Worm (Caenorhabditis elegans) whole organism, mixed stage, embryonic: ENCODE results near the gene C17A2.4.
"Not testable (repeated sequence)": the region's sequence is repeated elsewhere in the genome, so short reads cannot be mapped to it uniquely, and the experiment has no call there.

Experiments
- M03D4.4 ChIP-seq: sonication (generic microtip); optimal IDR thresholded peaks from 2 replicates; lab custom pipeline; 2017; ENCODE audit warnings: mild to moderate bottlenecking, missing genetic modification characterization, missing compliant biosample characterization
- bed-3 ChIP-seq: fragments of 200-800 bp; sonication (Bioruptor generic); optimal IDR thresholded peaks from 3 replicates; lab custom pipeline; 2018; ENCODE audit warnings: mild to moderate bottlenecking, missing genetic modification characterization, moderate library complexity, missing compliant biosample characterization
- blmp-1 ChIP-seq: fragments of 150-350 bp; optimal IDR thresholded peaks from 2 replicates; lab custom pipeline; 2014; ENCODE audit warnings: missing biosample characterization, missing genetic modification characterization
- ceh-39 ChIP-seq: fragments of 150-350 bp; optimal IDR thresholded peaks from 2 replicates; lab custom pipeline; 2014; ENCODE audit warnings: missing biosample characterization, missing genetic modification characterization
- ceh-43 ChIP-seq: fragments of 200-800 bp; sonication (Bioruptor generic); optimal IDR thresholded peaks from 2 replicates; lab custom pipeline; 2018; ENCODE audit warnings: mild to moderate bottlenecking, missing genetic modification characterization, moderate library complexity, missing compliant biosample characterization
- ceh-83 ChIP-seq: fragments of 200-800 bp; sonication (Bioruptor generic); optimal IDR thresholded peaks from 2 replicates; lab custom pipeline; 2018; ENCODE audit warnings: mild to moderate bottlenecking, missing genetic modification characterization, missing compliant biosample characterization
- ces-1 ChIP-seq: fragments of 150-350 bp; optimal IDR thresholded peaks from 2 replicates; lab custom pipeline; 2014; ENCODE audit warnings: missing biosample characterization, missing genetic modification reagents, missing genetic modification characterization
- cnd-1 ChIP-seq: fragments of 200-800 bp; sonication (Bioruptor generic); optimal IDR thresholded peaks from 2 replicates; lab custom pipeline; 2018; ENCODE audit warnings: mild to moderate bottlenecking, missing genetic modification characterization, missing compliant biosample characterization
- drap-1 ChIP-seq: fragments of 200-800 bp; sonication (Bioruptor generic); optimal IDR thresholded peaks from 3 replicates; lab custom pipeline; 2018; ENCODE audit warnings: mild to moderate bottlenecking, missing genetic modification characterization, missing compliant biosample characterization
- elt-1 ChIP-seq: sonication (generic microtip); optimal IDR thresholded peaks from 2 replicates; lab custom pipeline; 2017; ENCODE audit warnings: missing genetic modification characterization, mild to moderate bottlenecking, missing compliant biosample characterization, antibody characterized with exemption, moderate library complexity, borderline replicate concordance; ENCODE audit not compliant: insufficient read depth
- elt-3 ChIP-seq: fragments of 150-350 bp; optimal IDR thresholded peaks from 2 replicates; lab custom pipeline; 2014; ENCODE audit warnings: missing biosample characterization, missing genetic modification characterization
- flh-1 ChIP-seq: fragments of 200-800 bp; sonication (Bioruptor generic); optimal IDR thresholded peaks from 2 replicates; lab custom pipeline; 2018; ENCODE audit warnings: mild to moderate bottlenecking, missing genetic modification characterization, moderate library complexity, missing compliant biosample characterization
- hlh-1 ChIP-seq: fragments of 150-350 bp; optimal IDR thresholded peaks from 2 replicates; lab custom pipeline; 2014; ENCODE audit warnings: missing biosample characterization, missing genetic modification reagents, missing genetic modification characterization
- lin-32 ChIP-seq: fragments of 200-800 bp; sonication (Bioruptor generic); optimal IDR thresholded peaks from 2 replicates; lab custom pipeline; 2018; ENCODE audit warnings: mild to moderate bottlenecking, missing genetic modification characterization, missing compliant biosample characterization
- mab-5 ChIP-seq: fragments of 150-350 bp; optimal IDR thresholded peaks from 2 replicates; lab custom pipeline; 2014; ENCODE audit warnings: missing biosample characterization, missing genetic modification characterization
- mep-1 ChIP-seq: fragments of 150-350 bp; optimal IDR thresholded peaks from 2 replicates; lab custom pipeline; 2017; ENCODE audit warnings: missing biosample characterization, missing genetic modification reagents, missing genetic modification characterization, inconsistent platforms
- mls-2 ChIP-seq: sonication (generic microtip); optimal IDR thresholded peaks from 2 replicates; lab custom pipeline; 2016; ENCODE audit warnings: mild to moderate bottlenecking, missing genetic modification characterization, moderate library complexity, missing compliant biosample characterization
- nhr-12 ChIP-seq: fragments of 150-350 bp; optimal IDR thresholded peaks from 2 replicates; lab custom pipeline; 2014; ENCODE audit warnings: missing biosample characterization, missing genetic modification characterization
- nhr-2 ChIP-seq: fragments of 150-350 bp; optimal IDR thresholded peaks from 2 replicates; lab custom pipeline; 2014; ENCODE audit warnings: missing biosample characterization, missing genetic modification characterization
- nhr-28 ChIP-seq: fragments of 150-350 bp; optimal IDR thresholded peaks from 2 replicates; lab custom pipeline; 2014; ENCODE audit warnings: missing biosample characterization, missing genetic modification characterization
- nhr-76 ChIP-seq: sonication (generic microtip); optimal IDR thresholded peaks from 2 replicates; lab custom pipeline; 2017; ENCODE audit warnings: missing biosample characterization, missing genetic modification characterization
- pha-4 ChIP-seq: fragments of 150-350 bp; optimal IDR thresholded peaks from 2 replicates; lab custom pipeline; 2018; ENCODE audit warnings: missing biosample characterization, missing genetic modification reagents, missing genetic modification characterization
- sem-2 ChIP-seq: fragments of 200-800 bp; sonication (Bioruptor generic); optimal IDR thresholded peaks from 2 replicates; lab custom pipeline; 2018; ENCODE audit warnings: mild to moderate bottlenecking, missing genetic modification characterization, missing compliant biosample characterization
- snpc-4 ChIP-seq: fragments of 150-350 bp; optimal IDR thresholded peaks from 2 replicates; lab custom pipeline; 2014; ENCODE audit warnings: missing biosample characterization, missing genetic modification characterization
- sptf-1 ChIP-seq: sonication (generic microtip); optimal IDR thresholded peaks from 2 replicates; lab custom pipeline; 2017; ENCODE audit warnings: mild to moderate bottlenecking, missing genetic modification characterization, moderate library complexity, missing compliant biosample characterization
- tbx-8 ChIP-seq: fragments of 200-800 bp; sonication (Bioruptor generic); optimal IDR thresholded peaks from 2 replicates; lab custom pipeline; 2018; ENCODE audit warnings: mild to moderate bottlenecking, missing genetic modification characterization, moderate library complexity, missing compliant biosample characterization
- unc-120 ChIP-seq: sonication (generic microtip); optimal IDR thresholded peaks from 2 replicates; lab custom pipeline; 2017; ENCODE audit warnings: missing genetic modification characterization, missing compliant biosample characterization; ENCODE audit not compliant: poor library complexity, severe bottlenecking
- unc-62 ChIP-seq: fragments of 150-350 bp; optimal IDR thresholded peaks from 2 replicates; lab custom pipeline; 2014; ENCODE audit warnings: missing biosample characterization, missing genetic modification reagents, missing genetic modification characterization
- zip-8 ChIP-seq: fragments of 150-350 bp; optimal IDR thresholded peaks from 2 replicates; lab custom pipeline; 2014; ENCODE audit warnings: missing biosample characterization, missing genetic modification characterization
- ztf-11 ChIP-seq: fragments of 150-350 bp; optimal IDR thresholded peaks from 2 replicates; lab custom pipeline; 2014; ENCODE audit warnings: missing biosample characterization, missing genetic modification characterization

Gene C17A2.4

DNA sequence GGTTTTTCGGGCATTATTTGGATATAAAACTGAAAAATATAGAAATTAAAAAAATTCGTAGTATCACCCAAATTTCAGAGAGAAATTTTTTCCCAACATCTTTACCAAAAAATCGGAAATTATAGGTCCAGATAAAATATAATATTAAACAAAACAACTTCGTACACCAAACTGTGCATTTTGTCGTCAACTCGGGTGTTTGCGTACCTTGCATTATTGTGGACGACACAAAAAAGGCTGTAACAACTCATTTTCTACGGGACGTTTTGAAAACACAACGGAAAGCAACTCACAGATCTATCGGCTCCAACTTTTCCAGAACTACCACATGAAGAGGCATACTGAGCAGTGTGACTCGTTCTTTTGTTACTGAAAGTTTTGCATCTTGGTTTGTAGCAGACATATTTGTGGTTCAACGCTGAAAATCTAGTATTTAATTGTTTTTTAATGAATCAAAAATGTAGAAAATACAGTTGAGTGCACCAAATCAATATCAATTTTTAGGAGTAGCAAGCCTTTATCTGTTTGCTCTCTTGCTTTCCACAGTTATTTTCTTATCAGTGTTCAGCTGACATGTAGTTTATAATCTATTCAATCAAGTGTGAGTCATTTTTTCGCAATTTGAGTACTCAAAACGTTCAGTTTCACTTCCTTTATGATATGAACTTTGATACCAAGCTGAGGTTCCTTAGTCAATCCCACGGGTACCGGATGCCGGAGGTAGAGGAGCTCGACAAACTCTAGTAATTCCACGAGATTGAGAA, 24.0 kb upstream of the C17A2.4 start:
- TF ChIP-seq mls-2 (tag; lab: Kevin White, UChicago) (no peak), blmp-1 (no peak), elt-3 (no peak), ceh-43 (GFP tag; lab: Kevin White, UChicago) (no peak), mep-1 (tag; lab: Kevin White, UChicago) (no peak), cnd-1 (no peak), ceh-39 (tag; lab: Kevin White, UChicago) (no peak), snpc-4 (tag; lab: Kevin White, UChicago) (no peak), nhr-28 (tag; lab: Kevin White, UChicago) (no peak), nhr-76 (tag; lab: Kevin White, UChicago) (no peak), mab-5 (no peak), flh-1 (GFP tag; lab: Kevin White, UChicago) (no peak), tbx-8 (GFP tag; lab: Kevin White, UChicago) (no peak)

DNA sequence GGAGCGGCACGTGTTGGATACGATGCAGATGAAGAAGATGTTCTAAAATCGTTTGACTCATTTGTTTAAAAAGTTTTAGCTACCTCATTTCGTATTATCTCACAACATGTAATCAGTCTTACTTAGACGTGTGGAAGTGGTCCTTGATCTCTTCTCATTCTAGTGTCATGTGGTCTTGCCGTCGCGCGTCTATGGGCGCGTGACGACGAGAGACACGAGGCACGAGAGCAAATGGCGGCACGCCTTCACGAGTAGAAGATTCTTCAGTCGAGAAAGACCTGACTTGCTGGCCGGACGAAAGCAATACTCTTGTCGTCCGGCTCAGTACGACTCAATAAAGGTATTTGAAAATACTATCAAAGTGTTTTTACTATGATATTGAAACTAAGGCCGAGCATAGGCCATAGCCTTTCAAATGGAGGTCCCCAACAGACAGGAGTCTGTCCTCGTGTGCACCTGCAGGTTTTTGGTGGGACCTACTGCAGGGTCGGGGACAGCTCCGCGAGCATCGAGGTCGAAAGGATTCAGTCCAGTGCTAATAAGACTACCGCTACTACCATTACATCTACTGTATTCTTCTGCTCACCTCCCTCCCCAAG, 23.3 kb upstream of the C17A2.4 start, which contains the start of gene fbxa-24:
Gene fbxa-24, plus strand, starts transcription at position 276 of the 599 bp plus-strand sequence.
- TF ChIP-seq mab-5; drap-1 (GFP tag; lab: Kevin White, UChicago); ztf-11: not testable (repeated sequence)

DNA sequence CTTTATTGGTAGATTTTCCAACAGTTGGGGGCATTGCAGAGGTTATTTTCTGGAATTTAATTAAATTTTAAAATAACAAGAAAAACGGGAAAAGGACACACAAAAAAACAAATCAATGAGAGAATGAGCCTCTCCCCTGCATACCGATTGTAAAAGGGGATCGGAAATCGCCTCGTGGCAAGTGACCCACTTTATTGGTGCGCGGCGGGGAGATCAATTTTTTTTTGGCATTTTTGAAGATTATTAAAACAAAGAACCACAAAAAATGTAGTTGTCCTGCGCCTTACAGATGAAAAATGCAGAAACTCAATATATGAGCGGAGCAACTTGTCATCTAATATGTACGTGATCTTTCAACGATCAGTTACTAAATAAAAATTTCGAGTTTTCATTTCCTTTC, 18.4 kb upstream of the C17A2.4 start, which contains the start of gene F54D10.7:
Gene F54D10.7, minus strand, starts transcription at position 49 of the 400 bp plus-strand sequence.
- TF ChIP-seq sptf-1 (tag; lab: Kevin White, UChicago) (no peak), nhr-28 (tag; lab: Kevin White, UChicago) (no peak), flh-1 (GFP tag; lab: Kevin White, UChicago) (no peak), sem-2 (GFP tag; lab: Kevin White, UChicago) (no peak), ceh-43 (GFP tag; lab: Kevin White, UChicago) (no peak), ces-1 (GFP tag; lab: Kevin White, UChicago) (no peak), hlh-1 (tag; lab: Kevin White, UChicago) (no peak), bed-3 (GFP tag; lab: Kevin White, UChicago) (no peak), lin-32 (GFP tag; lab: Kevin White, UChicago) (no peak), elt-1 (tag; lab: Kevin White, UChicago) (no peak), mab-5 (no peak), unc-62 (GFP tag; lab: Kevin White, UChicago) (no peak), elt-3 (no peak), nhr-2 (tag; lab: Kevin White, UChicago) (no peak), nhr-12 (tag; lab: Kevin White, UChicago) (no peak), blmp-1 (no peak), cnd-1 (no peak), M03D4.4 (no peak)

DNA sequence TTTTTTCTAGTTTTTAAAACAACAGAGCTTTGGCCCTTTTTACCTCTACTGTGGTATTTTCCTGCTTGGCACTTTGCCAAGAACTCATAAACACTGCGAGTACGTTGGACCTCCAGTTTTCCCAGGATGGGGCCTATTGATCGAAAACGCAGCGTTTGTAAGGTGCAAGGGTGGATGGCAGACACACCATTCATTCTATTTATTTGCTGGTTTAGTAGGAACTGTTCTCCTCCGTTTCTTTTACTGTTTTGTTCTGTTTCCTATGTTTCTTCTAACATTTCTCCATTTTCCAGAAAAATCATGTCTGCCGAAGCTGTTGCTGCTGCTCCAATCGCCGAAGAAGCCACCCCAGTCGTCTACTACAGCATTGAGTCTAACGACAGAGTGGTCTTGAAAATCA, 15.8 kb upstream of the C17A2.4 start, which contains the start of gene skr-15:
Gene skr-15, plus strand, starts transcription at position 301 of the 400 bp plus-strand sequence.
- TF ChIP-seq ceh-83 (no peak), mep-1 (tag; lab: Kevin White, UChicago) (no peak), unc-120 (tag; lab: Kevin White, UChicago) (no peak), nhr-2 (tag; lab: Kevin White, UChicago) (no peak), nhr-12 (tag; lab: Kevin White, UChicago) (no peak), ztf-11 (no peak), mab-5 (no peak), pha-4 (tag; lab: Kevin White, UChicago) (no peak), M03D4.4 (no peak), sptf-1 (tag; lab: Kevin White, UChicago) (no peak), snpc-4 (tag; lab: Kevin White, UChicago) (no peak), ceh-39 (tag; lab: Kevin White, UChicago) (no peak), zip-8 (tag; lab: Kevin White, UChicago) (no peak), ceh-43 (GFP tag; lab: Kevin White, UChicago) (no peak), ces-1 (GFP tag; lab: Kevin White, UChicago) (no peak), mls-2 (tag; lab: Kevin White, UChicago) (no peak), flh-1 (GFP tag; lab: Kevin White, UChicago) (no peak), elt-3 (no peak)
- TF ChIP-seq, all 35 proteins: peak for 0
